Worm (Caenorhabditis elegans): ENCODE measurements around the gene kin-29.

DNA sequence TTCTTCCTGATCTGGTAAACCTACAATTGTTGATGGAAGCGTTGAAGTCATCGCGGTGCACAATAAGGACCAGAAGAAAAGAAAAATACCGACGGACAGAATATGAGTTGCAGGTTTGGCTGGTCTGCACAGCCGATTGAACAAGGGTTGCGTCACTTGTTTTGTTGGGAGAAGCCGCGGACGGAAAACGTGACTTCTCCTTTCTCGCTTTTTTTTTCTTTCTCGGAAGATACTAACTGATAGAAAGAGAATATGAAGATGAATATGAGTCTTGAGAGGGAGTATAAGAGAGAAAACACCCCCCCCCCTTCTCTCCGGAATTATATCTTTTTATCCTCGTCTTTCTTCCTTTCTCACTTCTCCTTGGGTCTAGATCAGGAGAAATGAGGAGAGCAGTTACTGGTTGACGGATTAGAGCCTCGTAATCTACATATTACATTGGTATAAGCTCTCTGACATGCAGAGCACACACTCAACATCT, 24.5 kb downstream of the kin-29 start, which contains the start of gene ssr-2:
- TF ChIP-seq ceh-82 (tag; optimal IDR thresholded peaks at IDR 0.05) (no peak), fos-1 (tag; optimal IDR thresholded peaks at IDR 0.05) (no peak), nhr-77 (tag; optimal IDR thresholded peaks at IDR 0.05) (no peak), aly-2 (tag; optimal IDR thresholded peaks at IDR 0.05) (no peak), unc-62 (GFP tag; optimal IDR thresholded peaks at IDR 0.05) (no peak), egl-27 (tag; optimal IDR thresholded peaks at IDR 0.05) (no peak), blmp-1 (tag; optimal IDR thresholded peaks at IDR 0.05; ENCODE audit: insufficient read depth) (no peak)

Measured in whole organism, L2 larva.